Worm (Caenorhabditis elegans) whole organism, L1 larva: ENCODE measurements around the gene C50E3.11.

ENCODE experiments used
- dsc-1 ChIP-seq: sonication (generic microtip); optimal IDR thresholded peaks from 2 replicates; lab custom pipeline; 2016; ENCODE audit warnings: mild to moderate bottlenecking, missing genetic modification characterization, missing compliant biosample characterization
- fkh-4 ChIP-seq: sonication (generic microtip); optimal IDR thresholded peaks from 2 replicates; lab custom pipeline; 2016; ENCODE audit warnings: missing compliant biosample characterization, missing genetic modification characterization, borderline replicate concordance
- hlh-4 ChIP-seq: sonication (generic microtip); optimal IDR thresholded peaks from 2 replicates; lab custom pipeline; 2016; ENCODE audit warnings: mild to moderate bottlenecking, missing genetic modification characterization, missing compliant biosample characterization
- lin-15B ChIP-seq: fragments of 150-350 bp; sonication (generic microtip); optimal IDR thresholded peaks from 3 replicates; lab custom pipeline; 2014; ENCODE audit warnings: missing biosample characterization, missing genetic modification characterization
- nhr-71 ChIP-seq: sonication (generic microtip); optimal IDR thresholded peaks from 2 replicates; lab custom pipeline; 2016; ENCODE audit warnings: mild to moderate bottlenecking, missing genetic modification characterization, moderate library complexity, missing compliant biosample characterization
- swsn-7 ChIP-seq: sonication (generic microtip); optimal IDR thresholded peaks from 2 replicates; lab custom pipeline; 2016; ENCODE audit warnings: missing genetic modification characterization, missing compliant biosample characterization
- unc-30 ChIP-seq: sonication (generic microtip); optimal IDR thresholded peaks from 2 replicates; lab custom pipeline; 2017; ENCODE audit warnings: missing biosample characterization, missing genetic modification characterization

C50E3.11 gene

DNA sequence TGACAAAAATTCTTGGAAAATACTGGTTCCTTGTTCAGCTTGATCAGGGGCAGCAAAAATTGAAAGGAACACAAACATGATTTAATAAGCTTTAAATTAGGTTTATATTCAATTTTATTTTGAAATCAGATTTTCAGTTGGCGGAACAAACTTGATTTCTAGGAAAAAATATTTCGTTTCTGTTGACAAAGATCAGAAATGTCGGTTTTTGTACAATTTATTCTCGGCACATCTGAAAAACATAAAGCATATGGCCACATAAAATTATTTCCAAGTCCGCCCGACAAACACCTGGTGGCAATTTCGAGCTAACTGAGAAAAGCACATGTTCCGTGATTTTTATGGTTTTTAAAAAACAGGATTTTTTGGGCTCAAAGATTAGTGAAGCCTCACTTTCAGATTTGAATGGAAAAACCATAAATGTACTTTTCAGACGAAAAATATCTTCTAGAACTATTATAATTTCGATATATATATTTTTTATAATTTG is 49.4 kb downstream of the C50E3.11 start, which contains the start of gene ttr-10:
Gene ttr-10 (minus strand): TSS at position 51 of the 490 bp plus-strand sequence.
- TF ChIP-seq unc-30 (tag; lab: Kevin White, UChicago) (no peak), hlh-4 (peak; percentile 44), lin-15B (tag; lab: Kevin White, UChicago) (no peak), nhr-71 (peak; percentile 8), fkh-4 (peak; percentile 84), swsn-7 (tag; lab: Kevin White, UChicago) (no peak), dsc-1 (tag; lab: Kevin White, UChicago) (peak; percentile 94)
